Fruit fly (Drosophila melanogaster) whole organism, embryonic: ENCODE measurements around the gene Nubp1.

ENCODE experiments used
- CG10431 ChIP-seq: fragments of 200-800 bp; sonication (Bioruptor generic); optimal IDR thresholded peaks from 3 replicates; lab custom pipeline; 2018; ENCODE audit warnings: missing biosample characterization, mild to moderate bottlenecking, missing genetic modification characterization
- CG13296 ChIP-seq: fragments of 200-800 bp; sonication (Bioruptor generic); optimal IDR thresholded peaks from 3 replicates; lab custom pipeline; 2018; ENCODE audit warnings: missing biosample characterization, mild to moderate bottlenecking, missing genetic modification characterization
- CG2116 ChIP-seq: fragments of 200-800 bp; sonication (Bioruptor generic); optimal IDR thresholded peaks from 3 replicates; lab custom pipeline; 2018; ENCODE audit warnings: missing biosample characterization, mild to moderate bottlenecking, missing genetic modification characterization
- Camta ChIP-seq: fragments of 200-800 bp; sonication (Bioruptor generic); optimal IDR thresholded peaks from 2 replicates; lab custom pipeline; 2016; ENCODE audit warnings: missing biosample characterization, missing genetic modification characterization
- Doc3 ChIP-seq: fragments of 200-800 bp; sonication (Bioruptor generic); IDR thresholded peaks from 3 replicates; pipeline ENCODE4 v1.3.6; 2022; ENCODE audit warnings: missing biosample characterization, missing genetic modification characterization; ENCODE audit not compliant: partially characterized antibody
- Jarid2 ChIP-seq: fragments of 200-800 bp; sonication (Bioruptor generic); optimal IDR thresholded peaks from 3 replicates; lab custom pipeline; 2017; ENCODE audit warnings: mild to moderate bottlenecking, missing biosample characterization, missing genetic modification reagents, missing genetic modification characterization
- Lpt ChIP-seq: fragments of >200 bp; optimal IDR thresholded peaks from 2 replicates; lab custom pipeline; 2018; ENCODE audit warnings: missing biosample characterization, missing genetic modification characterization
- Max ChIP-seq: fragments of 200-800 bp; sonication (Bioruptor generic); optimal IDR thresholded peaks from 2 replicates; lab custom pipeline; 2016; ENCODE audit warnings: missing biosample characterization, mild to moderate bottlenecking, missing genetic modification characterization
- chm ChIP-seq: fragments of 200-800 bp; sonication (Bioruptor generic); IDR thresholded peaks from 2 replicates; pipeline ENCODE4 v1.3.6; 2022; ENCODE audit warnings: missing biosample characterization, missing genetic modification characterization
- dimm ChIP-seq: fragments of 200-800 bp; sonication (Bioruptor generic); IDR thresholded peaks from 2 replicates; pipeline ENCODE4 v1.3.6; 2022; ENCODE audit warnings: missing biosample characterization, missing genetic modification characterization
- exex ChIP-seq: fragments of 200-800 bp; sonication (Bioruptor generic); optimal IDR thresholded peaks from 4 replicates; lab custom pipeline; 2018; ENCODE audit warnings: missing biosample characterization, mild to moderate bottlenecking, missing genetic modification characterization, moderate library complexity
- oc ChIP-seq: fragments of 200-800 bp; sonication (Bioruptor generic); optimal IDR thresholded peaks from 2 replicates; lab custom pipeline; 2018; ENCODE audit warnings: missing biosample characterization, mild to moderate bottlenecking, missing genetic modification characterization, moderate library complexity
- peb ChIP-seq: fragments of 200-800 bp; sonication (Bioruptor generic); IDR thresholded peaks from 2 replicates; pipeline ENCODE4 v1.3.6; 2022; ENCODE audit warnings: missing biosample characterization, missing genetic modification characterization
- usp ChIP-seq: fragments of >200 bp; optimal IDR thresholded peaks from 2 replicates; lab custom pipeline; 2017; ENCODE audit warnings: missing biosample characterization, missing genetic modification characterization

DNA sequence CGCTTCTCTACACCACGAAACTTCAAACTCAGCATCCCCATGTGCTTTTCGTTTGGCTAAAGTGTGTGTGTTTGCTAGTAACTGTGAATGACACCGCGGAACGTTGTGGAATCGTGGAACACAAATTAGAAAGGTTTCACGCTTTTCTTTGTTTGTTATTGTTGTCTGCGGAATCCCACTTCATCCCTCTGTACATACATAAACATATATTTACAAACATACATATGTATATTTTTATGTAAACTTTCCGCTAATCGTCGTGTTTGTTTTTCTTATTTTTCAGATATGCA, 41.8 kb upstream of the Nubp1 start:
- TF ChIP-seq CG13296 (GFP tag; lab: Kevin White, UChicago): no peak
- no peak for TF ChIP-seq chm (GFP tag; lab: Robert Waterston, UW)
- no peak for TF ChIP-seq oc
- TF ChIP-seq Max (GFP tag; lab: Kevin White, UChicago): no peak
- no peak for TF ChIP-seq Jarid2
- no peak for TF ChIP-seq CG2116 (GFP tag; lab: Kevin White, UChicago)
- no peak for TF ChIP-seq peb
- TF ChIP-seq Lpt (GFP tag; lab: Kevin White, UChicago): no peak
- no peak for TF ChIP-seq usp (GFP tag; lab: Kevin White, UChicago)
- TF ChIP-seq dimm (GFP tag; lab: Robert Waterston, UW): no peak
- no peak for TF ChIP-seq Doc3 (GFP tag; lab: Robert Waterston, UW)
- no peak for TF ChIP-seq CG10431 (GFP tag; lab: Kevin White, UChicago)
- no peak for TF ChIP-seq Camta
- no peak for TF ChIP-seq exex (tag; lab: Kevin White, UChicago)
